Worm (Caenorhabditis elegans) whole organism, early embryonic: Measurements from ENCODE around the gene Y32B12B.2.

Source experiments
- B0310.2 ChIP-seq: sonication (generic microtip); optimal IDR thresholded peaks from 2 replicates; lab custom pipeline; 2016; ENCODE audit warnings: mild to moderate bottlenecking, missing genetic modification characterization, missing compliant biosample characterization
- F13C5.2 ChIP-seq: sonication (generic microtip); optimal IDR thresholded peaks from 2 replicates; lab custom pipeline; 2017; ENCODE audit warnings: mild to moderate bottlenecking, missing genetic modification characterization, inconsistent platforms, missing compliant biosample characterization
- aly-1 ChIP-seq: sonication (generic microtip); optimal IDR thresholded peaks from 2 replicates; lab custom pipeline; 2016; ENCODE audit warnings: missing genetic modification characterization, missing compliant biosample characterization
- ama-1 ChIP-seq: fragments of 150-350 bp; optimal IDR thresholded peaks from 2 replicates; lab custom pipeline; 2014
- ceh-13 ChIP-seq: fragments of 200-800 bp; sonication (Bioruptor generic); optimal IDR thresholded peaks from 2 replicates; lab custom pipeline; 2018; ENCODE audit warnings: mild to moderate bottlenecking, missing genetic modification characterization, missing compliant biosample characterization
- ceh-36 ChIP-seq: sonication (generic microtip); optimal IDR thresholded peaks from 2 replicates; lab custom pipeline; 2016; ENCODE audit warnings: missing genetic modification characterization, inconsistent platforms, missing compliant biosample characterization
- ets-7 ChIP-seq: sonication (generic microtip); optimal IDR thresholded peaks from 2 replicates; lab custom pipeline; 2016; ENCODE audit warnings: missing genotype, missing genetic modification characterization, missing compliant biosample characterization
- flt-1 ChIP-seq: fragments of 200-800 bp; sonication (Bioruptor generic); IDR thresholded peaks from 2 replicates; pipeline ENCODE4 v1.3.6; 2022; ENCODE audit warnings: missing genetic modification characterization, missing compliant biosample characterization
- hmbx-1 ChIP-seq: sonication (generic microtip); optimal IDR thresholded peaks from 2 replicates; lab custom pipeline; 2016; ENCODE audit warnings: mild to moderate bottlenecking, missing genetic modification characterization, missing compliant biosample characterization
- hmg-4 ChIP-seq: fragments of 200-800 bp; sonication (Bioruptor generic); optimal IDR thresholded peaks from 2 replicates; lab custom pipeline; 2018; ENCODE audit warnings: mild to moderate bottlenecking, missing genetic modification characterization, missing compliant biosample characterization
- hnd-1 ChIP-seq: sonication (generic microtip); optimal IDR thresholded peaks from 2 replicates; lab custom pipeline; 2016; ENCODE audit warnings: missing genetic modification characterization, missing compliant biosample characterization
- pes-1 ChIP-seq: fragments of 200-800 bp; sonication (Bioruptor generic); IDR thresholded peaks from 2 replicates; pipeline ENCODE4 v1.3.6; 2022; ENCODE audit warnings: missing genetic modification reagents, missing genetic modification characterization, missing compliant biosample characterization
- scrt-1 ChIP-seq: fragments of 200-800 bp; sonication (Bioruptor generic); IDR thresholded peaks from 2 replicates; pipeline ENCODE4 v1.3.6; 2022; ENCODE audit warnings: missing genetic modification characterization, missing compliant biosample characterization
- sea-1 ChIP-seq: fragments of 200-800 bp; sonication (Bioruptor generic); conservative IDR thresholded peaks from 2 replicates; pipeline ENCODE4 v1.3.6; 2022; ENCODE audit warnings: missing genetic modification characterization, missing compliant biosample characterization
- tbx-11 ChIP-seq: fragments of 200-800 bp; sonication (Bioruptor generic); IDR thresholded peaks from 2 replicates; pipeline ENCODE4 v1.3.6; 2022; ENCODE audit warnings: missing genetic modification characterization, missing compliant biosample characterization
- tbx-37 ChIP-seq: fragments of 200-800 bp; sonication (Bioruptor generic); conservative IDR thresholded peaks from 2 replicates; pipeline ENCODE4 v1.3.6; 2022; ENCODE audit warnings: missing genetic modification reagents, missing genetic modification characterization, missing compliant biosample characterization
- tra-4 ChIP-seq: sonication (generic microtip); optimal IDR thresholded peaks from 2 replicates; lab custom pipeline; 2017; ENCODE audit warnings: missing genetic modification characterization, missing compliant biosample characterization

The Y32B12B.2 gene

DNA sequence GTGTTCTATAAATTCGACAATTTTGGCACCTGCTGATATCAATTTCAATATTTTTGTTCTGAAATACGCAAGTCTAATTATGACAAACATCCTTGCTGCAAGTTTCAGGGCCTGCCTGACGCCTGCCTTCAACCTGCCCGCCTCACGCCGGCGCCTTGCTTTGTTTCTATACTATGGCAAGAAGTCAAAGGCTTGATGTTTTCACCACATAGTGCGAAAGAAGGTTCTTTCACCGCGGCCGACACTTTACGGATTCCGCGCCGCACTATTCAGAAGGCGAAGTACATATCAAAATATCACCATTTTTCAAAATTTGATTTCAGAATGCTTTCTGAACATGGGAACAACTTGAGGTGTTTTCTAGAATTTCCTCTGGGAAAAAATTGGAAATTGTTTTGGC, 51.3 kb downstream of the Y32B12B.2 start:
- TF ChIP-seq tbx-37 (GFP tag; lab: Robert Waterston, UW) = no peak
- no peak for TF ChIP-seq tra-4
- no peak for TF ChIP-seq tbx-11 (GFP tag; lab: Robert Waterston, UW)
- TF ChIP-seq flt-1 (GFP tag; lab: Robert Waterston, UW) = no peak
- TF ChIP-seq aly-1 (tag; lab: Kevin White, UChicago) = no peak

DNA sequence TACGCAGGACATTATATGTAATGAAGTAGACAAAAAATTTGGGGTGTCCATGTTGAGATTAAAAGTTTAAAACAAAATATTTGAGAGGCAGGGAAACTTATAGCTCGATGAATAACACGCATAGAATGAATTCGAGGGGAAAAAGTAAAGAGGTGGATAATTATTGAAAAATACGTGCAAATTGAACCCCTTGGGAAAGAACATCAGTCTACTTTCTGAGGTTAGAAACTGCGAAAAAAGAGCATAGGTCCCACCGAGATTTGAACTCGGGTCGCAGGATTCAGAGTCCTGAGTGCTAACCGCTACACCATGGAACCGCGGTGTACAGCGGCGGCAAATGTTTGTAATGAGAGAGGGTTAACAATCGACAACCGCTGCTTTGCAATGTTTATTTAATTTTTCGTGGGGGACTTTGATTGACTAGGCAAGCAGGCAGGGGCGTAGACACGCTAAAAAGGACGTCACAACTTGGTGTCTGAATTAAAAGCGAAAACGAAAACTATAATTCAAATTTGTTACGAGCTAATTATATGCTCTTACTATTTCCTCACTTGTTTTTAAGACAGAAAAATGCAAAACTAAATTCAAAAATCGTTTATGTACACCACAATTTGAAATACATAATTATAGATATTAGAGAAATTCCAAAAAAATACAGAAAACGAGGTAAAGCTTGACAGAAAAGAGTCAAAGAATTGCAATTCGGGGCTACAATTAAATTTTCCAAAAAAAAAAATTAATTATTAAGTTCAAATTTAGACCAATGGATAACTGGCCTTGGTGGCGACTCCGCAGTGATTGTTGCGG, 54.0 kb downstream of the Y32B12B.2 start, which contains the start of gene srh-269:
TSS of gene srh-269 (minus strand) at position 51 of the 807 bp plus-strand sequence.
- peak; percentile 11 for TF ChIP-seq ceh-13 (GFP tag; lab: Kevin White, UChicago)
- peak; percentile 45 for TF ChIP-seq ets-7 (tag; lab: Kevin White, UChicago)
- TF ChIP-seq ceh-36 (tag; lab: Kevin White, UChicago) = peak; percentile 38
- TF ChIP-seq sea-1 = peak; percentile 59; the same call in 1 of the 2 replicates
- peak; percentile 67 for TF ChIP-seq hmg-4
- TF ChIP-seq tra-4 = peak; percentile 41
- TF ChIP-seq scrt-1 = peak; percentile 79
- TF ChIP-seq ama-1 (lab: Kevin White, UChicago) = no peak
- peak; percentile 80 for TF ChIP-seq pes-1
- 0 out of 2 replicates have a peak, but pooled peaks have one; percentile 43 for TF ChIP-seq tbx-37 (GFP tag; lab: Robert Waterston, UW)
- TF ChIP-seq aly-1 (tag; lab: Kevin White, UChicago) = peak; percentile 61
- peak; percentile 76 for TF ChIP-seq flt-1 (GFP tag; lab: Robert Waterston, UW)
- peak; percentile 71 for TF ChIP-seq F13C5.2 (tag; lab: Kevin White, UChicago)
- peak; percentile 8 for TF ChIP-seq hmbx-1
- peak; percentile 56 for TF ChIP-seq B0310.2 (tag; lab: Kevin White, UChicago)
- TF ChIP-seq tbx-11 (GFP tag; lab: Robert Waterston, UW) = peak; percentile 65
- TF ChIP-seq hnd-1 = peak; percentile 31

DNA sequence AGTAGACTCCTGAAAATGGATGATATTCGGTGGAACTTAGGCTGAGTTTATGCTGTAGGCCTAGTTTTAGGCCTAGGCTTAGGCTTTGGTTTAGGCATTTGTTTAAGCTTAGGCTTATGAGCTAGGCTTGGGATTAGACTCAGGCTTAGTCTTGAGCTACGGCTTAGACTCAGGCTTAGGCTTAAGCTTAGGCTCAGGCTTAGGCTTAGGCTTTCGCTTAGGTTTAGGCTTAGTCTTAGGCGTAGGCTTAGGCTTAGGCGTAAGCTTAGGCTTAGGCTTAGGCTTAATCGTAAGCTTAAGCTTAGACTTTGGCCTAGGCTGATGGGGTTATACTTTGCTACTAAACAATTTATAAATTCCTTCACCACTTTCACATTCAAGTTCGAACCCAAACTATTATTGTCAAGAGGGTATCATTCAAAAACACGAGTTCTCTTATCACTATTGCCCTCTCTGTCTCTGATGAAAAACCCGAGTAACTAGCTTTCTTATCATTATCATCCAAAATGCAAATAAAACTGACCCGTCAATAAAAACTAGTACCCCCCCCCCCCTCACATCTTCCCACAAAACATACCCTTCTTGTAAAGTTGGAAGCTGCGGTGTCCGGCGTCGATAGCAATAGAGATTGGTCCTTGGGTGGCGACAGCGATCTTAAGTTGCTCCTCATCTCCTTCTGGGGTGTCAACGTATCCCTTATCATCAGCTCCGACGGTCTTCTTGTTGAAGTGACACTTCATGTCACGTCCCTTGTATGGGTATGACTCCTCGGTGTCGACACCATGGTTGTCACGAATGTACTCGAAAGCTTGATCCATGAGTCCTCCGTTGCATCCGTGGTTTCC, 55.0 kb downstream of the Y32B12B.2 start:
- no peak for TF ChIP-seq tbx-37 (GFP tag; lab: Robert Waterston, UW)
- TF ChIP-seq hnd-1 = no peak
- TF ChIP-seq hmbx-1 = no peak
- no peak for TF ChIP-seq flt-1 (GFP tag; lab: Robert Waterston, UW)
- peak; percentile 88 for TF ChIP-seq ceh-36 (tag; lab: Kevin White, UChicago)
- TF ChIP-seq hmg-4 = no peak

DNA sequence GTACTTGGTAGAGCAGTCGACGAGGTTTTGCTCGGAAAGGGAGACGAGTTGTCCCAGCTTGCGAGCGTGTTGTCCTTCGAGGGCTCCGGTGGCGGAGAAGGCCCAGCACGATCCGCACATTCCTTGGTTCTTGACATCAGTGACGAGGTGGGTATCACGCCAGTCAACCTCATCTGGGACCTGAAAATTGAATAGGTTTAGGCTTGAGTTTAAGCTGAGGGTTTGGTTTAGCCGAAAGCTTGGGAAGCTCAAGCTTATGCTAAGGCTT, 55.5 kb downstream of the Y32B12B.2 start:
- no peak for TF ChIP-seq aly-1 (tag; lab: Kevin White, UChicago)
- no peak for TF ChIP-seq ceh-13 (GFP tag; lab: Kevin White, UChicago)
- no peak for TF ChIP-seq hnd-1

DNA sequence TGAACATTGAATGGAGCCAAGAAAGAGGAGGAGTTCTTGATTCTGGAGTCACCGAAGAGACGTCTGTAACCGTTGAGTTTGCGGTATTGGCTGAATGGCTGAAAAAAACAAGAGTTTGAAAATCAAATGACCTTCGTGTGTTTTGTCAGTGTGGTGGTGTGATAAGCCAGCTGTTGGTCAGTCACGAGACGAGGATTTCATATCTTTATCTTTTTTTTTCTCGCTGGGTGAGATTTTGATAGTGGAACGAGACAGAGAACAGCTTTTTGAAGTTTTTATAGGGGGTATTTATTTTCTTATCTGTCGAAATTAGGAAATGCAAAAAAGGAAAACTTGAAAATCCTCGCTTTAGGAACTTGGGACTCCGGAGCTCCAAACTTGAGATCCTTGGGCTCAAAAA, 56.3 kb downstream of the Y32B12B.2 start:
- TF ChIP-seq pes-1 (no peak), sea-1 (no peak), hnd-1 (no peak), tra-4 (no peak), scrt-1 (no peak), ama-1 (lab: Kevin White, UChicago) (no peak), hmbx-1 (no peak), hmg-4 (no peak), B0310.2 (tag; lab: Kevin White, UChicago) (no peak), ceh-36 (tag; lab: Kevin White, UChicago) (no peak), ceh-13 (GFP tag; lab: Kevin White, UChicago) (no peak), flt-1 (GFP tag; lab: Robert Waterston, UW) (no peak), tbx-11 (GFP tag; lab: Robert Waterston, UW) (no peak), ets-7 (tag; lab: Kevin White, UChicago) (no peak), F13C5.2 (tag; lab: Kevin White, UChicago) (no peak), aly-1 (tag; lab: Kevin White, UChicago) (no peak), tbx-37 (GFP tag; lab: Robert Waterston, UW) (no peak)

DNA sequence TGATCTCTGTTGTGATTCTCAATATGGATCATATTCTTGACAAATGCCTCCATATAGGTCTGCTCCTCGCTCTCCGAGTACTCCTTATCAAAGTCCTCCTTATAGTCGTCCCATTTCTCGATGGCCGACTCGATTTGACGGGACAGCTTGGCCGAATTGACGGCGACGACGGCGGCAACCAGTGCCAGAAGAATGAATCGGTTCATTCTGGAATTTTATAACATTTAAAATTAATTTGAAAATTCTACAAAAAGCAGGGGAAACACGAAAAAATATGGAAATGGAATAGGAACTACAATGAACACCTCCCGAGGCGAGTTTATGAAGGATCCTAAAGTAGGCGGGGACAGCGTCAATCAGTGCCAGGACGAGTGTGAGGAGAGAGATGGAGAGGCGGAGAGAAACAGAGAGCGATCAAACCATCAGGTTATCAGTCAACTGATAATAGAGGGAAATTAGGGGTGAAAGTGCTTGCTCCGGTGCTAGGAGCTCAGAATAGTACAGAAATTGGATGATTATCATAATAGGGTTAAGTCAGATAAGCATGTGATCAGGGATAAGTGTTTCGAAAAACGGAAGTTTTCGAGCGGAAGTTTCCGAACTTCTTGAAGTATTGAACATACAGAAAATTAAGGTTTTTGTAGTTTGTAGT, 57.1 kb downstream of the Y32B12B.2 start, which contains the start of gene cpl-1:
TSS of gene cpl-1 (minus strand) at position 207 of the 652 bp plus-strand sequence.
- TF ChIP-seq ets-7 (tag; lab: Kevin White, UChicago) = no peak
- no peak for TF ChIP-seq tra-4
- no peak for TF ChIP-seq ceh-36 (tag; lab: Kevin White, UChicago)
- no peak for TF ChIP-seq ama-1 (lab: Kevin White, UChicago)
- TF ChIP-seq ceh-13 (GFP tag; lab: Kevin White, UChicago) = no peak
- no peak for TF ChIP-seq aly-1 (tag; lab: Kevin White, UChicago)
- no peak for TF ChIP-seq flt-1 (GFP tag; lab: Robert Waterston, UW)
- no peak for TF ChIP-seq hmg-4
- TF ChIP-seq hmbx-1 = no peak
- TF ChIP-seq tbx-37 (GFP tag; lab: Robert Waterston, UW) = no peak
- no peak for TF ChIP-seq tbx-11 (GFP tag; lab: Robert Waterston, UW)

DNA sequence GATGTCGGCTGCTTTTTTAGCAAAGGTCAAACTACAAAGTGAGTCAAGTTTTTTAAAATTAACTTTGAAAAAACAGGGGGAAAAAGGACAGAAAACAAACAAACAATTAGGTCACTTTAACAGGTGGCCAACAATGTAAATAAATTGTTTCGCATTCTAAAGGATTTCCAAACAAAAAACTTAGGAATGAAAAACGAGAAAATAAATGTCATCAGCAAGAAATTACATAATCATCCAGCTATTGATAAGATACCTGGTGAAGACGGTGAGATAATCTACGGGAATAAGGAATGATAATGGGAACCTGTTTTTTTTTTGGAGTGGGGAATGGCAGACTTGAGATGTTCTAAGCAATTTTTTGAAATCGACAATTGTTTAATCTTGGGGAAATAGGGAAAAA, 57.9 kb downstream of the Y32B12B.2 start:
- no peak for TF ChIP-seq tbx-11 (GFP tag; lab: Robert Waterston, UW)
- no peak for TF ChIP-seq tbx-37 (GFP tag; lab: Robert Waterston, UW)
- no peak for TF ChIP-seq F13C5.2 (tag; lab: Kevin White, UChicago)
- no peak for TF ChIP-seq tra-4
- no peak for TF ChIP-seq ceh-36 (tag; lab: Kevin White, UChicago)
- no peak for TF ChIP-seq pes-1
- TF ChIP-seq ceh-13 (GFP tag; lab: Kevin White, UChicago) = no peak
- TF ChIP-seq ama-1 (lab: Kevin White, UChicago) = no peak
- TF ChIP-seq scrt-1 = no peak
- TF ChIP-seq ets-7 (tag; lab: Kevin White, UChicago) = no peak
- TF ChIP-seq sea-1 = no peak
- no peak for TF ChIP-seq hnd-1
- TF ChIP-seq hmg-4 = no peak
- TF ChIP-seq hmbx-1 = no peak
- no peak for TF ChIP-seq B0310.2 (tag; lab: Kevin White, UChicago)
- no peak for TF ChIP-seq flt-1 (GFP tag; lab: Robert Waterston, UW)
- no peak for TF ChIP-seq aly-1 (tag; lab: Kevin White, UChicago)
